Worm (Caenorhabditis elegans) whole organism, L3 larva: ENCODE data around the gene C49A9.1.

Experiments used
- R02D3.7 ChIP-seq: fragments of 150-350 bp; optimal IDR thresholded peaks from 2 replicates; lab custom pipeline; 2014; ENCODE audit warnings: missing biosample characterization, missing genetic modification characterization
- ZK546.5 ChIP-seq: sonication (generic microtip); optimal IDR thresholded peaks from 2 replicates; lab custom pipeline; 2017; ENCODE audit warnings: missing biosample characterization, missing genetic modification characterization
- ama-1 ChIP-seq: fragments of 150-350 bp; optimal IDR thresholded peaks from 2 replicates; lab custom pipeline; 2018
- ceh-28 ChIP-seq: fragments of 150-350 bp; optimal IDR thresholded peaks from 2 replicates; lab custom pipeline; 2014; ENCODE audit warnings: missing biosample characterization, missing genetic modification reagents, missing genetic modification characterization
- ceh-82 ChIP-seq: fragments of 150-350 bp; optimal IDR thresholded peaks from 2 replicates; lab custom pipeline; 2014; ENCODE audit warnings: missing biosample characterization, missing genetic modification characterization
- ceh-9 ChIP-seq: sonication (generic microtip); optimal IDR thresholded peaks from 2 replicates; lab custom pipeline; 2018; ENCODE audit warnings: missing biosample characterization, missing genetic modification characterization
- daf-12 ChIP-seq: fragments of 150-350 bp; optimal IDR thresholded peaks from 2 replicates; lab custom pipeline; 2014; ENCODE audit warnings: missing biosample characterization, missing genetic modification reagents, missing genetic modification characterization
- egl-27 ChIP-seq: sonication (generic microtip); optimal IDR thresholded peaks from 4 replicates; lab custom pipeline; 2017; ENCODE audit warnings: missing biosample characterization, missing genetic modification reagents, missing genetic modification characterization
- egl-5 ChIP-seq: fragments of 150-350 bp; optimal IDR thresholded peaks from 2 replicates; lab custom pipeline; 2017; ENCODE audit warnings: missing biosample characterization, missing genetic modification reagents, missing genetic modification characterization, inconsistent platforms
- elt-1 ChIP-seq: fragments of 150-350 bp; optimal IDR thresholded peaks from 2 replicates; lab custom pipeline; 2014; ENCODE audit warnings: missing biosample characterization, missing genetic modification characterization
- elt-2 ChIP-seq: sonication (generic microtip); optimal IDR thresholded peaks from 2 replicates; lab custom pipeline; 2016; ENCODE audit warnings: missing genetic modification reagents, mild to moderate bottlenecking, missing genetic modification characterization, missing compliant biosample characterization
- elt-3 ChIP-seq, 3 experiments: fragments of 150-350 bp in 1 of 3; sonication (generic microtip) in 2 of 3; optimal IDR thresholded peaks; 2 replicates in 2 of 3; 4 replicates in 1 of 3; lab custom pipeline; 2014 to 2017; ENCODE audit warnings: missing biosample characterization in 3 of 3, missing genetic modification characterization in 3 of 3
- eor-1 ChIP-seq, 2 experiments: fragments of 150-350 bp; optimal IDR thresholded peaks; 2 replicates each; lab custom pipeline; 2014 to 2018; ENCODE audit warnings: missing biosample characterization in 2 of 2, missing genetic modification characterization in 2 of 2
- fkh-10 ChIP-seq: sonication (generic microtip); optimal IDR thresholded peaks from 2 replicates; lab custom pipeline; 2017; ENCODE audit warnings: missing biosample characterization, missing genetic modification reagents, missing genetic modification characterization
- fkh-2 ChIP-seq: fragments of 150-350 bp; optimal IDR thresholded peaks from 2 replicates; lab custom pipeline; 2014; ENCODE audit warnings: missing biosample characterization, missing genetic modification reagents, missing genetic modification characterization
- hmg-11 ChIP-seq: sonication (generic microtip); optimal IDR thresholded peaks from 2 replicates; lab custom pipeline; 2016; ENCODE audit warnings: missing genetic modification characterization, missing compliant biosample characterization
- jun-1 ChIP-seq: fragments of 150-350 bp; optimal IDR thresholded peaks from 2 replicates; lab custom pipeline; 2014; ENCODE audit warnings: missing biosample characterization, missing genetic modification reagents, missing genetic modification characterization
- lin-15B ChIP-seq: fragments of 150-350 bp; optimal IDR thresholded peaks from 2 replicates; lab custom pipeline; 2014; ENCODE audit warnings: missing biosample characterization, missing genetic modification characterization
- lin-39 ChIP-seq: fragments of 150-350 bp; optimal IDR thresholded peaks from 2 replicates; lab custom pipeline; 2018; ENCODE audit warnings: missing biosample characterization, missing genetic modification reagents, missing genetic modification characterization
- lsy-12 ChIP-seq: sonication (generic microtip); optimal IDR thresholded peaks from 2 replicates; lab custom pipeline; 2016; ENCODE audit warnings: mild to moderate bottlenecking, missing genetic modification characterization, missing compliant biosample characterization
- mdl-1 ChIP-seq: fragments of 150-350 bp; optimal IDR thresholded peaks from 2 replicates; lab custom pipeline; 2014; ENCODE audit warnings: missing biosample characterization, missing genetic modification characterization
- nhr-12 ChIP-seq: fragments of 150-350 bp; optimal IDR thresholded peaks from 2 replicates; lab custom pipeline; 2014; ENCODE audit warnings: missing biosample characterization, missing genetic modification characterization
- nhr-23 ChIP-seq: fragments of 150-350 bp; optimal IDR thresholded peaks from 2 replicates; lab custom pipeline; 2014; ENCODE audit warnings: missing biosample characterization, missing genetic modification reagents, missing genetic modification characterization
- nhr-25 ChIP-seq: sonication (generic microtip); optimal IDR thresholded peaks from 2 replicates; lab custom pipeline; 2017; ENCODE audit warnings: missing biosample characterization, missing genetic modification characterization
- nhr-28 ChIP-seq: fragments of 150-350 bp; optimal IDR thresholded peaks from 2 replicates; lab custom pipeline; 2014; ENCODE audit warnings: missing biosample characterization, missing genetic modification characterization
- nhr-43 ChIP-seq: sonication (generic microtip); optimal IDR thresholded peaks from 2 replicates; lab custom pipeline; 2016; ENCODE audit warnings: mild to moderate bottlenecking, missing genetic modification characterization, missing compliant biosample characterization; ENCODE audit not compliant: poor library complexity, severe bottlenecking
- nhr-67 ChIP-seq: fragments of 150-350 bp; optimal IDR thresholded peaks from 2 replicates; lab custom pipeline; 2014; ENCODE audit warnings: missing biosample characterization, missing genetic modification characterization
- nhr-76 ChIP-seq: fragments of 150-350 bp; sonication (generic microtip); optimal IDR thresholded peaks from 5 replicates; lab custom pipeline; 2014; ENCODE audit warnings: missing biosample characterization, missing genetic modification characterization
- nhr-77 ChIP-seq: fragments of 150-350 bp; optimal IDR thresholded peaks from 2 replicates; lab custom pipeline; 2014; ENCODE audit warnings: missing biosample characterization, missing genetic modification characterization
- pha-4 ChIP-seq: fragments of 150-350 bp; optimal IDR thresholded peaks from 2 replicates; lab custom pipeline; 2014; ENCODE audit warnings: missing biosample characterization, missing genetic modification reagents, missing genetic modification characterization
- pqm-1 ChIP-seq: fragments of 150-350 bp; optimal IDR thresholded peaks from 2 replicates; lab custom pipeline; 2017; ENCODE audit warnings: missing biosample characterization, missing genetic modification characterization, inconsistent platforms
- sea-2 ChIP-seq: fragments of 150-350 bp; sonication (generic microtip); optimal IDR thresholded peaks from 4 replicates; lab custom pipeline; 2014; ENCODE audit warnings: missing biosample characterization, missing genetic modification reagents, missing genetic modification characterization
- snpc-4 ChIP-seq: fragments of 150-350 bp; optimal IDR thresholded peaks from 2 replicates; lab custom pipeline; 2014; ENCODE audit warnings: missing biosample characterization, missing genetic modification characterization
- tbx-2 ChIP-seq: sonication (generic microtip); optimal IDR thresholded peaks from 2 replicates; lab custom pipeline; 2016; ENCODE audit warnings: mild to moderate bottlenecking, missing genetic modification characterization, missing compliant biosample characterization
- unc-39 ChIP-seq: sonication (generic microtip); optimal IDR thresholded peaks from 4 replicates; lab custom pipeline; 2017; ENCODE audit warnings: missing biosample characterization, missing genetic modification characterization
- unc-62 ChIP-seq: fragments of 150-350 bp; sonication (generic microtip); optimal IDR thresholded peaks from 4 replicates; lab custom pipeline; 2014; ENCODE audit warnings: missing biosample characterization, missing genetic modification reagents, missing genetic modification characterization
- zag-1 ChIP-seq: fragments of 150-350 bp; optimal IDR thresholded peaks from 2 replicates; lab custom pipeline; 2014; ENCODE audit warnings: missing biosample characterization, missing genetic modification characterization
- ztf-11 ChIP-seq: fragments of 150-350 bp; optimal IDR thresholded peaks from 2 replicates; lab custom pipeline; 2014; ENCODE audit warnings: missing biosample characterization, missing genetic modification characterization
- ztf-4 ChIP-seq: fragments of 150-350 bp; optimal IDR thresholded peaks from 2 replicates; lab custom pipeline; 2014; ENCODE audit warnings: missing biosample characterization, missing genetic modification characterization

Gene C49A9.1

ce11 chrIV:6227974-6228373 is at the start of gene C49A9.1:
Gene C49A9.1, plus strand, starts transcription at chrIV:6228190.
- TF ChIP-seq nhr-43 (tag; lab: Kevin White, UChicago) (no peak), ceh-82 (tag; lab: Kevin White, UChicago) (no peak), elt-2 (tag; lab: Kevin White, UChicago) (peak; percentile 41), zag-1 (tag; lab: Kevin White, UChicago) (no peak), hmg-11 (no peak), ztf-4 (tag; lab: Kevin White, UChicago) (no peak)

DNA sequence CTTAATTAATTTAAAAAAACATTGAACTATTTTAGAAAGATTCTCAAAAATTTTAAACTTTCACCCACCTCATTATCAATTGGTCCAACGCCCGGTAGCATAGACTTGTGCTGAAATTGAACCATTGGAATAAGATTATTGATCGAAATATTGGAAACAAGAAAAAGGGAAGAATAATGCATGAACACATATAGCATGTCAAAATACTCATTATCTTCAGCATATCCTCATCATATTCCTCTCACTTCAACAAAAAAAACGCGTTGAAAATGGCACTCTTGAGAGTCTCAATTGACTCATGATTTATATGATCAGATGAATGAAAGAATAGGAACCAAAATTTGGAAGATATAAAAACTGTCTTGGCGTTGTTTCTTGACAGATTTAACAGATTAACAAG is 44.2 kb upstream of the C49A9.1 start, which contains the start of gene unc-77:
Gene unc-77, minus strand, starts transcription at position 101 of the 400 bp plus-strand sequence.
- TF ChIP-seq unc-62 (GFP tag; lab: Kevin White, UChicago) (no peak), lsy-12 (tag; lab: Kevin White, UChicago) (no peak), nhr-23 (tag; lab: Kevin White, UChicago) (no peak), nhr-67 (tag; lab: Kevin White, UChicago) (no peak), ceh-9 (tag; lab: Kevin White, UChicago) (no peak), elt-1 (tag; lab: Kevin White, UChicago) (no peak), ama-1 (lab: Kevin White, UChicago) (no peak), nhr-28 (tag; lab: Kevin White, UChicago) (no peak), lin-15B (no peak), fkh-10 (GFP tag; lab: Kevin White, UChicago) (no peak), snpc-4 (tag; lab: Kevin White, UChicago) (no peak), hmg-11 (no peak), fkh-2 (tag; lab: Kevin White, UChicago) (no peak), mdl-1 (tag; lab: Kevin White, UChicago) (no peak), nhr-76 (no peak), ceh-28 (tag; lab: Kevin White, UChicago) (no peak), nhr-25 (tag; lab: Kevin White, UChicago) (no peak)

- no peak for TF ChIP-seq tbx-2 (tag; lab: Kevin White, UChicago)
- TF ChIP-seq pha-4 (tag; lab: Kevin White, UChicago): peak; percentile 49
- TF ChIP-seq elt-2 (tag; lab: Kevin White, UChicago): peak; percentile 88
- TF ChIP-seq lin-15B: no peak
- TF ChIP-seq ztf-11 (tag; lab: Kevin White, UChicago): no peak
- TF ChIP-seq egl-27: no peak
- TF ChIP-seq jun-1 (tag; lab: Kevin White, UChicago): peak; percentile 70
- TF ChIP-seq egl-5 (tag; lab: Kevin White, UChicago): no peak
- TF ChIP-seq pqm-1 (tag; lab: Kevin White, UChicago): peak; percentile 87
- TF ChIP-seq, all 47 proteins: peak for 4
These were observed 42.4 kb upstream of the C49A9.1 start, which contains the start of gene asp-9 for ce11 chrIV:6185578-6185977. Gene asp-9, plus strand, starts transcription at chrIV:6185889.

ce11 chrIV:6187160-6187559 is 40.8 kb upstream of the C49A9.1 start:
- no peak for TF ChIP-seq ZK546.5 (tag; lab: Kevin White, UChicago)
- no peak for TF ChIP-seq nhr-77 (tag; lab: Kevin White, UChicago)
- TF ChIP-seq zag-1 (tag; lab: Kevin White, UChicago): no peak
- no peak for TF ChIP-seq sea-2
- no peak for TF ChIP-seq ztf-4 (tag; lab: Kevin White, UChicago)
- no peak for TF ChIP-seq pqm-1 (tag; lab: Kevin White, UChicago)

DNA sequence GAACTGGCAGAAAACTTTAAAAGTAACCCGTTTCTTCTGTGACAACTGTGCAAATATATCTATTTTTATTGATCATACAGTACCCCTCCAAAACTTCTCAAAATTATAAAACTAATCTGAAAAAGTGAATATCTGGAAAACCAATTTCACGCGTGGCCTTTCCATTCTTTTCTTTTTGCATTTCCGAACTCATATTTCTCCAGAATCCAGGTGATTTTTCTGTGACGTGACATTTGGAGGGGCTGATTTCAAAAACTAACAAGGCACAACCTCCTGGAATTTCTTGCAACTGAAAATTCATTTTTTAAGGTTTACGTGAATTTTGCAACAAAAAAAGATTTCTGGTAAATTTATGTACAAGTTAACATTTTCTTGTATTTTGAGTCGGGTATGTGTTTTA is 27.7 kb upstream of the C49A9.1 start:
- TF ChIP-seq fkh-2 (tag; lab: Kevin White, UChicago) (no peak), ztf-11 (tag; lab: Kevin White, UChicago) (no peak), daf-12 (tag; lab: Kevin White, UChicago) (no peak), ztf-4 (tag; lab: Kevin White, UChicago) (no peak)

DNA sequence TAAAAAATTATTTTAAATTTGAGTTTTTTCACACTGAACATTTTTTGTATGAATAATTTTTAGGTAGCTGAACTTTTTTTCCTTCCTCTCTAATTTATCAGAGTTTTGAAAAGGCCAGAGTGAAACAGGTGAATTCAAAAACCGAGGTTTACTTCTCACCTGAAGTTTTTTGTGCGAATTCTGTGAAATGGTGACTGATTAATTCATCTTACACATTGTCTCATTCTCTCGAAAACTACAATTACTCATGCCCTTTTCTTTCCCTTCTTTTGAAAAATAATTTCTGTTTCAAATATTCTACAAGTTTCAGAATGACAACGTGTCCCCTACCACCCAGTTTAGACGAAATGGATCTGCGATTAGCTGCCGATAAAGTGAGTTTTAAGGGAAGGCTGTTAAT is 26.2 kb upstream of the C49A9.1 start, which contains the start of gene tkr-2:
Gene tkr-2, plus strand, starts transcription at position 301 of the 400 bp plus-strand sequence.
- TF ChIP-seq zag-1 (tag; lab: Kevin White, UChicago) (no peak), unc-62 (GFP tag; lab: Kevin White, UChicago) (no peak), pqm-1 (tag; lab: Kevin White, UChicago) (no peak), ceh-82 (tag; lab: Kevin White, UChicago) (no peak), daf-12 (tag; lab: Kevin White, UChicago) (no peak), nhr-67 (tag; lab: Kevin White, UChicago) (no peak), R02D3.7 (tag; lab: Kevin White, UChicago) (no peak), lin-39 (tag; lab: Kevin White, UChicago) (no peak), nhr-23 (tag; lab: Kevin White, UChicago) (no peak), nhr-76 (no peak), nhr-77 (tag; lab: Kevin White, UChicago) (no peak), ztf-11 (tag; lab: Kevin White, UChicago) (no peak), unc-39 (tag; lab: Kevin White, UChicago) (no peak), ceh-9 (tag; lab: Kevin White, UChicago) (no peak), elt-3 (tag; optimal IDR thresholded peaks at IDR 0.05; lab: Kevin White, UChicago) (no peak), eor-1 (tag; optimal IDR thresholded peaks at IDR 0.05; lab: Kevin White, UChicago) (no peak), egl-5 (tag; lab: Kevin White, UChicago) (no peak), lin-15B (no peak), ceh-28 (tag; lab: Kevin White, UChicago) (no peak), nhr-12 (tag; lab: Kevin White, UChicago) (no peak)
- TF ChIP-seq, all 47 proteins: peak for 0
